Worm (Caenorhabditis elegans): ENCODE data around the gene Y55F3C.10.

Gene Y55F3C.10

ce11 chrIV:762016-762459 lies 42.8 kb upstream of the Y55F3C.10 start:
- TF ChIP-seq nhr-47 (tag; optimal IDR thresholded peaks at IDR 0.05) (peak; percentile 33), nhr-71 (tag; optimal IDR thresholded peaks at IDR 0.05) (peak; percentile 69), nhr-19 (GFP tag; conservative IDR thresholded peaks at IDR 0.05) (peak; percentile 35; the same call in 1 of the 2 replicates), pag-3 (tag; optimal IDR thresholded peaks at IDR 0.05; ENCODE audit: borderline replicate concordance, insufficient read depth) (no peak), hlh-4 (tag; optimal IDR thresholded peaks at IDR 0.05) (no peak), egl-13 (tag; optimal IDR thresholded peaks at IDR 0.05) (no peak), lin-14 (GFP tag; optimal IDR thresholded peaks at IDR 0.05) (no peak), snu-23 (GFP tag; optimal IDR thresholded peaks at IDR 0.05) (peak; percentile 36), rnt-1 (tag; optimal IDR thresholded peaks at IDR 0.05) (peak; percentile 5), unc-130 (tag; optimal IDR thresholded peaks at IDR 0.05) (no peak), unc-30 (tag; optimal IDR thresholded peaks at IDR 0.05) (no peak), tlp-1 (tag; optimal IDR thresholded peaks at IDR 0.05) (no peak), ztf-4 (tag; optimal IDR thresholded peaks at IDR 0.05) (no peak), nhr-11 (tag; optimal IDR thresholded peaks at IDR 0.05) (no peak), lin-35 (GFP tag; optimal IDR thresholded peaks at IDR 0.05) (no peak), nhr-77 (tag; optimal IDR thresholded peaks at IDR 0.05) (no peak), irx-1 (tag; optimal IDR thresholded peaks at IDR 0.05) (no peak), ceh-8 (GFP tag; optimal IDR thresholded peaks at IDR 0.05) (no peak), hpl-2 (GFP tag; optimal IDR thresholded peaks at IDR 0.05) (no peak), unc-86 (tag; optimal IDR thresholded peaks at IDR 0.05) (no peak), F16B12.6 (tag; optimal IDR thresholded peaks at IDR 0.05) (no peak), pqm-1 (tag; optimal IDR thresholded peaks at IDR 0.05) (no peak), dpl-1 (GFP tag; optimal IDR thresholded peaks at IDR 0.05) (no peak), sox-4 (tag; optimal IDR thresholded peaks at IDR 0.05) (no peak), snpc-4 (tag; optimal IDR thresholded peaks at IDR 0.05) (no peak), ceh-82 (tag; optimal IDR thresholded peaks at IDR 0.05) (no peak), ceh-88 (GFP tag; IDR thresholded peaks at IDR 0.05) (no peak), nhr-90 (tag; optimal IDR thresholded peaks at IDR 0.05; ENCODE audit: poor library complexity) (peak; percentile 36), ets-5 (GFP tag; IDR thresholded peaks at IDR 0.05) (no peak), Y116A8C.19 (tag; optimal IDR thresholded peaks at IDR 0.05; ENCODE audit: borderline replicate concordance) (no peak), nhr-85 (tag) (peak; percentile 88), nhr-28 (tag; optimal IDR thresholded peaks at IDR 0.05) (no peak), fkh-10 (GFP tag; optimal IDR thresholded peaks at IDR 0.05) (no peak), lsy-2 (tag; optimal IDR thresholded peaks at IDR 0.05) (peak; percentile 23 to 31), unc-62 (GFP tag; optimal IDR thresholded peaks at IDR 0.05) (no peak), hlh-17 (GFP tag; optimal IDR thresholded peaks at IDR 0.05; ENCODE audit: borderline replicate concordance) (no peak), tbx-2 (tag; optimal IDR thresholded peaks at IDR 0.05) (no peak), nhr-20 (tag; optimal IDR thresholded peaks at IDR 0.05) (no peak), fkh-8 (tag; optimal IDR thresholded peaks at IDR 0.05) (no peak), efl-3 (GFP tag; optimal IDR thresholded peaks at IDR 0.05) (no peak), nhr-76 (tag; optimal IDR thresholded peaks at IDR 0.05) (no peak), swsn-7 (tag; optimal IDR thresholded peaks at IDR 0.05) (no peak), lin-13 (GFP tag; optimal IDR thresholded peaks at IDR 0.05) (no peak), fkh-4 (tag; optimal IDR thresholded peaks at IDR 0.05; ENCODE audit: borderline replicate concordance) (no peak), C16A3.4 (tag; optimal IDR thresholded peaks at IDR 0.05) (peak; percentile 14), unc-98 (GFP tag; IDR thresholded peaks at IDR 0.05) (no peak), egl-27 (tag; optimal IDR thresholded peaks at IDR 0.05) (no peak), pax-3 (tag; optimal IDR thresholded peaks at IDR 0.05) (no peak), blmp-1 (tag; optimal IDR thresholded peaks at IDR 0.05) (no peak), ama-1 (optimal IDR thresholded peaks at IDR 0.05) (peak; percentile 12), zip-4 (GFP tag; optimal IDR thresholded peaks at IDR 0.05) (no peak), lin-39 (tag; optimal IDR thresholded peaks at IDR 0.05) (no peak), elt-2 (tag; optimal IDR thresholded peaks at IDR 0.05) (no peak), aly-2 (tag; optimal IDR thresholded peaks at IDR 0.05) (peak; percentile 63)

All from whole organism, L1 larva.